Fruit fly (Drosophila melanogaster) whole organism, wandering third instar larva: Measurements from ENCODE around the gene CG42588.

Source experiments
- Abd-B ChIP-seq: fragments of >200 bp; optimal IDR thresholded peaks from 2 replicates; lab custom pipeline; 2017; ENCODE audit warnings: missing biosample characterization, missing genetic modification characterization
- CG32264 ChIP-seq: fragments of 200-800 bp; sonication (Bioruptor generic); optimal IDR thresholded peaks from 2 replicates; lab custom pipeline; 2016; ENCODE audit warnings: missing biosample characterization, missing genetic modification characterization
- Dfd ChIP-seq: fragments of >200 bp; optimal IDR thresholded peaks from 2 replicates; lab custom pipeline; 2017; ENCODE audit warnings: missing biosample characterization, missing genetic modification characterization
- Dif ChIP-seq: fragments of 200-275, 200-300 bp; sonication (Bioruptor generic); optimal IDR thresholded peaks from 2 replicates; lab custom pipeline; 2018; ENCODE audit warnings: missing biosample characterization, missing genetic modification characterization; ENCODE audit not compliant: partially characterized antibody
- Hr83 ChIP-seq: fragments of 200-300 bp; sonication (Bioruptor generic); optimal IDR thresholded peaks from 2 replicates; lab custom pipeline; 2016; ENCODE audit warnings: missing biosample characterization, mild to moderate bottlenecking, missing genetic modification characterization, moderate library complexity; ENCODE audit not compliant: poor library complexity, severe bottlenecking
- Jra ChIP-seq: sonication (Bioruptor generic); optimal IDR thresholded peaks from 2 replicates; lab custom pipeline; 2016; ENCODE audit warnings: missing biosample characterization, missing genetic modification characterization
- br ChIP-seq: fragments of 200-800 bp; sonication (Bioruptor generic); optimal IDR thresholded peaks from 2 replicates; lab custom pipeline; 2016; ENCODE audit warnings: missing biosample characterization, missing genetic modification characterization
- dmrt93B ChIP-seq: fragments of 200-800 bp; sonication (Bioruptor generic); optimal IDR thresholded peaks from 2 replicates; lab custom pipeline; 2018; ENCODE audit warnings: missing biosample characterization, mild to moderate bottlenecking, missing genetic modification characterization
- h ChIP-seq: fragments of 200-800 bp; sonication (Bioruptor generic); optimal IDR thresholded peaks from 3 replicates; lab custom pipeline; 2016; ENCODE audit warnings: missing biosample characterization, mild to moderate bottlenecking, missing genetic modification characterization
- jim ChIP-seq: fragments of 175-275, 200-325 bp; sonication (Bioruptor generic); optimal IDR thresholded peaks from 2 replicates; lab custom pipeline; 2016; ENCODE audit warnings: missing biosample characterization, mild to moderate bottlenecking, missing genetic modification characterization
- lola ChIP-seq: fragments of >200 bp; optimal IDR thresholded peaks from 2 replicates; lab custom pipeline; 2017; ENCODE audit warnings: missing biosample characterization, missing genetic modification characterization
- psq ChIP-seq: fragments of 200-800 bp; sonication (Bioruptor generic); optimal IDR thresholded peaks from 3 replicates; lab custom pipeline; 2017; ENCODE audit warnings: missing biosample characterization, mild to moderate bottlenecking, missing genetic modification characterization, moderate library complexity
- woc ChIP-seq: sonication (Bioruptor generic); optimal IDR thresholded peaks from 2 replicates; lab custom pipeline; 2016; ENCODE audit warnings: missing biosample characterization, mild to moderate bottlenecking, missing genetic modification characterization

DNA sequence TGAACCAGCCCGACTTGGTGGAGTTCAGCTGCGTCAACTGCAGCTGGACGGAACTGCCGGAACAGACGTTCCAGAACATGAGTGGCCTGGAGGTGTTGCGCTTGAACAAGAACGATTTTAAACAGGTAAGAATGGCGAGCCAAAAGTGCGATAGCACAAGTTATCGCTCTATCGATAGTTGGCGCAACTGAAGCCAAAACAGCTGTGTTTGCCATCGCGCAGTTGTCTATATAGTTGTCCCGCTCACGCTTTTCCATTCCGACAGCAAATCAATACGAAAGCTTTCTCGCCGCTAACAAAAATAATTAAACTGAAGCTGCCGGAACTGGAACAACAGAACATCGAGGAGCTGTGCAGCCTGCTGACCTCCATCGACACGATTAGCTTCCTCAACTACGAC is 19.5 kb upstream of the CG42588 start:
- no peak for TF ChIP-seq Hr83
- TF ChIP-seq psq, result no peak
- TF ChIP-seq Dif, result no peak
- no peak for TF ChIP-seq br (GFP tag; lab: Kevin White, UChicago)
- no peak for TF ChIP-seq jim (GFP tag; lab: Kevin White, UChicago)
- TF ChIP-seq dmrt93B, result no peak
- no peak for TF ChIP-seq Jra (GFP tag; lab: Kevin White, UChicago)
- TF ChIP-seq CG32264 (GFP tag; lab: Kevin White, UChicago), result no peak
- no peak for TF ChIP-seq Abd-B (GFP tag; lab: Kevin White, UChicago)
- no peak for TF ChIP-seq h (GFP tag; lab: Kevin White, UChicago)
- TF ChIP-seq woc (GFP tag; lab: Kevin White, UChicago), result no peak
- no peak for TF ChIP-seq lola (GFP tag; lab: Kevin White, UChicago)
- TF ChIP-seq Dfd (GFP tag; lab: Kevin White, UChicago), result no peak
